Fruit fly (Drosophila melanogaster): Measurements from ENCODE around the gene Ir94c.

Gene Ir94c

DNA sequence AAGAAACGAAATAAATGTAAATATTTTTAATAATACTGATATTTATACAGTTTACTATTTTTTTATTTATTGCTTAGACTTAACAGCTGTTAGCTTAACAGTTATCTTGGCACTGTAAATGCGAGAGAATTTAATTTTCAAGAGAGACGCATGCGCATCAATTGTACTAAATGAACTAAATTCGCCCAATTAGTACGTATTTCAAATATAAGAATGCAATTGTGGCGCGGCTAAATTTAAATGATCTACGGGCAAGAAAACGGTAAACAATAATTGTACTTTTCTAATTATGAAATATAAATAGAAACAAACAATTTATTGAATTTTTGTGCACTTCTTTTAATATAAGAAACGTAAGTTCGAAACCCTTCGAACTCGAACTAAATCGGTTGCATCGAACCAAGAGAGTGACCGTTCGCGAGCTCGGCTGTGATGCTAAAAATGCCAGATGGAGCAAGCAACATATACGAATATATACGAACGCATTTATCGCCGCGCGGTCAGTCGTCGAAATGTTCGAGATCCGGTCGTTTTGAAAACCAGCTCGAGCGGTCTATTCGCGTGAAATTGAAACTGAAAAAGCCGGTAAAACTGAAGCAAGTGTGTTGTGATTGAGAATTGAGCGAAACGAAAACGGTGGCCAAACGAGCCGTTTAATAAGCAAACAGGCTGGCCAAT is 14.2 kb upstream of the Ir94c start, which contains the start of gene SKIP (continued):
- TF ChIP-seq Fer2 (tag; optimal IDR thresholded peaks at IDR 0.05) (no peak), fd102C (GFP tag; optimal IDR thresholded peaks at IDR 0.05) (peak; percentile 55), jigr1 (GFP tag; IDR thresholded peaks at IDR 0.05) (no peak), CG1603 (tag; optimal IDR thresholded peaks at IDR 0.05) (peak; percentile 47), CG15269 (tag; optimal IDR thresholded peaks at IDR 0.05) (peak; percentile 26), HLH4C (GFP tag; IDR thresholded peaks at IDR 0.05; ENCODE audit: partially characterized antibody) (peak; percentile 56), CG14050 (GFP tag; IDR thresholded peaks at IDR 0.05) (0 out of 3 replicates have a peak, but pooled peaks have one; percentile 9), kah (GFP tag; optimal IDR thresholded peaks at IDR 0.05) (peak; percentile 33), Dref (GFP tag; IDR thresholded peaks at IDR 0.05) (no peak; the same call in 1 of the 2 replicates), CG13624 (GFP tag; optimal IDR thresholded peaks at IDR 0.05) (peak; percentile 55), CG34224 (GFP tag; IDR thresholded peaks at IDR 0.05; ENCODE audit: partially characterized antibody) (peak; percentile 31; the same call in 2 of the 3 replicates), CG7987 (GFP tag; optimal IDR thresholded peaks at IDR 0.05) (peak; percentile 70), dm (GFP tag; optimal IDR thresholded peaks at IDR 0.05) (no peak), CG12391 (tag; optimal IDR thresholded peaks at IDR 0.05) (peak; percentile 9), HmgD (GFP tag; optimal IDR thresholded peaks at IDR 0.05) (peak; percentile 13), CG3995 (GFP tag; optimal IDR thresholded peaks at IDR 0.05) (no peak), CG17328 (GFP tag; IDR thresholded peaks at IDR 0.05) (peak; percentile 49), CG10565 (GFP tag; optimal IDR thresholded peaks at IDR 0.05) (no peak), CG11560 (tag; IDR thresholded peaks at IDR 0.05) (no peak), Ets97D (GFP tag; optimal IDR thresholded peaks at IDR 0.05) (peak; percentile 83), CG3281 (GFP tag; optimal IDR thresholded peaks at IDR 0.05) (peak; percentile 52), chm (GFP tag; IDR thresholded peaks at IDR 0.05) (peak; percentile 98), btn (GFP tag; optimal IDR thresholded peaks at IDR 0.05) (peak; percentile 11), zf30C (GFP tag; optimal IDR thresholded peaks at IDR 0.05) (peak; percentile 35), ftz-f1 (GFP tag; optimal IDR thresholded peaks at IDR 0.05) (peak; percentile 22), CG9727 (GFP tag; optimal IDR thresholded peaks at IDR 0.05) (peak; percentile 26), dmrt99B (tag; optimal IDR thresholded peaks at IDR 0.05) (peak; percentile 14), br (optimal IDR thresholded peaks at IDR 0.05) (no peak), Sin3A (optimal IDR thresholded peaks at IDR 0.05) (peak; percentile 11), repo (GFP tag; optimal IDR thresholded peaks at IDR 0.05) (peak; percentile 11), her (GFP tag; optimal IDR thresholded peaks at IDR 0.05) (peak; percentile 46), CG32772 (GFP tag; IDR thresholded peaks at IDR 0.05) (no peak), CG17829 (tag; optimal IDR thresholded peaks at IDR 0.05) (peak; percentile 52), CG17359 (tag; optimal IDR thresholded peaks at IDR 0.05) (peak; percentile 30), CG3407 (GFP tag; optimal IDR thresholded peaks at IDR 0.05) (peak; percentile 27), CG13424 (tag; optimal IDR thresholded peaks at IDR 0.05) (no peak), CG16815 (GFP tag; optimal IDR thresholded peaks at IDR 0.05) (no peak), CG4424 (GFP tag; optimal IDR thresholded peaks at IDR 0.05) (peak; percentile 29), CG14860 (GFP tag; IDR thresholded peaks at IDR 0.05; ENCODE audit: partially characterized antibody) (peak; percentile 32; the same call in 1 of the 3 replicates), CG9817 (tag; optimal IDR thresholded peaks at IDR 0.05) (no peak), kni (GFP tag; optimal IDR thresholded peaks at IDR 0.05) (peak; percentile 49), PHDP (tag; optimal IDR thresholded peaks at IDR 0.05) (peak; percentile 23), Jarid2 (GFP tag; optimal IDR thresholded peaks at IDR 0.05) (peak; percentile 100), CG15514 (GFP tag; optimal IDR thresholded peaks at IDR 0.05) (peak; percentile 27), CTCF (GFP tag; optimal IDR thresholded peaks at IDR 0.05) (peak; percentile 9), CG6813 (GFP tag; optimal IDR thresholded peaks at IDR 0.05) (no peak), twi (tag; optimal IDR thresholded peaks at IDR 0.05) (peak; percentile 11), CG10274 (GFP tag; optimal IDR thresholded peaks at IDR 0.05) (no peak), ro (GFP tag; IDR thresholded peaks at IDR 0.05) (no peak), insv (GFP tag; optimal IDR thresholded peaks at IDR 0.05) (peak in 1 of 2 experiments; percentile 36)

Data from whole organism, embryonic.